Worm (Caenorhabditis elegans): ENCODE measurements around the gene sri-4.

DNA sequence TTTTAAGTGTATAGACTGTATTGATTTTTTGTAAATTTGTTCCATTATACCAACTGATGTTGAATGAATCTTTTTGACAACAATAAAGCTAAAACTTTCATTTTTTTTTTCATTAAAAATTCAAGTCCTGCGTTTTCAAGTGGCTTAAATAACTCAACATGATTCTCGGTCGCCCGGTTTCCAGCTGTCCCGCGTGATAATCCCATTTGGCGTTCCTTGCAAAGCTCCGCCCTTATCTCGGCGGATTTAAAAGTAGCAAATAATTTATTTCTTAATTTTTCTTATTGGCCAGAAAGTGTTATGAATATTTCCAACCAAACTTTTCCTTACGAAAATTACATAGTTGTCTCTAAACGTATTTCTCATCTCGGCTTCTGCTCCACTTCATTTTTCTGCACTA lies 8.0 kb downstream of the sri-4 start, which contains the start of gene str-20:
- TF ChIP-seq pha-4 (tag; optimal IDR thresholded peaks at IDR 0.05) (no peak), ets-4 (tag; optimal IDR thresholded peaks at IDR 0.05) (no peak), ztf-16 (tag; optimal IDR thresholded peaks at IDR 0.05) (no peak), pros-1 (tag; optimal IDR thresholded peaks at IDR 0.05) (no peak), K02D7.2 (tag; optimal IDR thresholded peaks at IDR 0.05) (no peak), gmeb-2 (tag; optimal IDR thresholded peaks at IDR 0.05) (no peak), ama-1 (optimal IDR thresholded peaks at IDR 0.05) (no peak), nfya-1 (tag; optimal IDR thresholded peaks at IDR 0.05) (no peak), C38D4.7 (GFP tag; optimal IDR thresholded peaks at IDR 0.05) (no peak), madf-2 (tag; optimal IDR thresholded peaks at IDR 0.05) (no peak), rnt-1 (tag; optimal IDR thresholded peaks at IDR 0.05) (no peak), hlh-13 (GFP tag; optimal IDR thresholded peaks at IDR 0.05) (no peak), tbx-7 (tag; optimal IDR thresholded peaks at IDR 0.05) (no peak), hlh-30 (tag; optimal IDR thresholded peaks at IDR 0.05; ENCODE audit: insufficient read depth) (no peak)
